Fruit fly (Drosophila melanogaster) whole organism, adult: ENCODE measurements around the gene CG5746.

ENCODE experiments used
- CG11617 ChIP-seq: fragments of 200-800 bp; sonication (Bioruptor generic); optimal IDR thresholded peaks from 2 replicates; lab custom pipeline; 2017; ENCODE audit warnings: mild to moderate bottlenecking, missing biosample characterization, missing genetic modification reagents, missing genetic modification characterization
- CG7045 ChIP-seq: fragments of 200-800 bp; sonication (Bioruptor generic); optimal IDR thresholded peaks from 2 replicates; lab custom pipeline; 2017; ENCODE audit warnings: missing biosample characterization, mild to moderate bottlenecking, missing genetic modification characterization
- Hr96 ChIP-seq: fragments of 200-800 bp; sonication (Bioruptor generic); optimal IDR thresholded peaks from 2 replicates; lab custom pipeline; 2016; ENCODE audit warnings: missing biosample characterization, missing genetic modification characterization
- pad ChIP-seq: fragments of 200-800 bp; sonication (Bioruptor generic); optimal IDR thresholded peaks from 3 replicates; lab custom pipeline; 2017; ENCODE audit warnings: missing biosample characterization, missing genetic modification characterization, mild to moderate bottlenecking, moderate library complexity, missing genetic modification reagents
- tj ChIP-seq: fragments of 200-800 bp; sonication (Bioruptor generic); optimal IDR thresholded peaks from 3 replicates; lab custom pipeline; 2017; ENCODE audit warnings: missing biosample characterization, mild to moderate bottlenecking, missing genetic modification characterization, moderate library complexity
- toe ChIP-seq: fragments of 200-800 bp; sonication (Bioruptor generic); optimal IDR thresholded peaks from 2 replicates; lab custom pipeline; 2016; ENCODE audit warnings: missing biosample characterization, missing genetic modification characterization

- TF ChIP-seq CG7045 (GFP tag; lab: Kevin White, UChicago) (no peak), toe (GFP tag; lab: Kevin White, UChicago) (no peak), CG11617 (no peak), pad (GFP tag; lab: Kevin White, UChicago) (no peak), Hr96 (GFP tag; lab: Kevin White, UChicago) (no peak), tj (no peak)
Observed at dm6 chr3R:24372662-24373061, 24.1 kb upstream of the CG5746 start, which contains the start of gene CG17782.
